Fruit fly (Drosophila melanogaster) whole organism, embryonic: ENCODE measurements around the gene eIF3h.
A peak's percentile ranks its signal among the peaks of the same experiment; 100 is the strongest.

Experiments used
- Blimp-1 ChIP-seq: fragments of 200-800 bp; sonication (Bioruptor generic); optimal IDR thresholded peaks from 3 replicates; lab custom pipeline; 2018; ENCODE audit warnings: missing biosample characterization, missing genetic modification characterization, mild to moderate bottlenecking, moderate library complexity, missing genetic modification reagents
- CG1024 ChIP-seq: fragments of 200-800 bp; sonication (Bioruptor generic); IDR thresholded peaks from 2 replicates; pipeline ENCODE4 v1.3.6; 2022; ENCODE audit warnings: missing biosample characterization, missing genetic modification characterization
- CG10274 ChIP-seq: fragments of 200-800 bp; sonication (Bioruptor generic); optimal IDR thresholded peaks from 3 replicates; lab custom pipeline; 2017; ENCODE audit warnings: missing biosample characterization, mild to moderate bottlenecking, missing genetic modification characterization
- CG10431 ChIP-seq: fragments of 200-800 bp; sonication (Bioruptor generic); optimal IDR thresholded peaks from 3 replicates; lab custom pipeline; 2018; ENCODE audit warnings: missing biosample characterization, mild to moderate bottlenecking, missing genetic modification characterization
- CG11504 ChIP-seq: fragments of 200-800 bp; sonication (Bioruptor generic); optimal IDR thresholded peaks from 3 replicates; lab custom pipeline; 2019; ENCODE audit warnings: missing biosample characterization, mild to moderate bottlenecking, missing genetic modification characterization, moderate library complexity
- CG13775 ChIP-seq: fragments of 200-800 bp; sonication (Bioruptor generic); optimal IDR thresholded peaks from 3 replicates; lab custom pipeline; 2017; ENCODE audit warnings: missing biosample characterization, mild to moderate bottlenecking, missing genetic modification characterization
- CG17612 ChIP-seq: fragments of 200-800 bp; sonication (Bioruptor generic); IDR thresholded peaks from 2 replicates; pipeline ENCODE4 v1.3.6; 2022; ENCODE audit warnings: missing biosample characterization, missing genetic modification characterization
- CG1832 ChIP-seq: fragments of 200-800 bp; sonication (Bioruptor generic); optimal IDR thresholded peaks from 2 replicates; lab custom pipeline; 2017; ENCODE audit warnings: missing biosample characterization, mild to moderate bottlenecking, missing genetic modification characterization, inconsistent platforms
- CG30403 ChIP-seq: fragments of 200-800 bp; sonication (Bioruptor generic); optimal IDR thresholded peaks from 3 replicates; lab custom pipeline; 2016; ENCODE audit warnings: missing biosample characterization, missing genetic modification characterization
- CG3065 ChIP-seq: fragments of 200-800 bp; sonication (Bioruptor generic); optimal IDR thresholded peaks from 2 replicates; lab custom pipeline; 2016; ENCODE audit warnings: missing biosample characterization, missing genetic modification characterization
- CG3838 ChIP-seq: fragments of 200-800 bp; sonication (Bioruptor generic); optimal IDR thresholded peaks from 3 replicates; lab custom pipeline; 2016; ENCODE audit warnings: missing biosample characterization, missing genetic modification characterization
- CG4617 ChIP-seq: fragments of 200-800 bp; sonication (Bioruptor generic); optimal IDR thresholded peaks from 3 replicates; lab custom pipeline; 2016; ENCODE audit warnings: missing biosample characterization, missing genetic modification characterization, borderline replicate concordance
- CG4820 ChIP-seq: fragments of 200-800 bp; sonication (Bioruptor generic); optimal IDR thresholded peaks from 3 replicates; lab custom pipeline; 2016; ENCODE audit warnings: missing biosample characterization, missing genetic modification characterization
- CG4854 ChIP-seq: fragments of 200-800 bp; sonication (Bioruptor generic); optimal IDR thresholded peaks from 2 replicates; lab custom pipeline; 2016; ENCODE audit warnings: missing biosample characterization, missing genetic modification characterization, inconsistent platforms
- CG6272 ChIP-seq: fragments of 200-800 bp; sonication (Bioruptor generic); IDR thresholded peaks from 2 replicates; pipeline ENCODE4 v1.3.6; 2022; ENCODE audit warnings: missing biosample characterization, missing genetic modification characterization
- CG9932 ChIP-seq: fragments of 200-800 bp; sonication (Bioruptor generic); IDR thresholded peaks from 2 replicates; pipeline ENCODE4 v1.3.6; 2022; ENCODE audit warnings: missing biosample characterization, missing genetic modification characterization
- Camta ChIP-seq: fragments of 200-800 bp; sonication (Bioruptor generic); optimal IDR thresholded peaks from 2 replicates; lab custom pipeline; 2016; ENCODE audit warnings: missing biosample characterization, missing genetic modification characterization
- Chrac-16 ChIP-seq: fragments of 200-800 bp; sonication (Bioruptor generic); optimal IDR thresholded peaks from 3 replicates; lab custom pipeline; 2016; ENCODE audit warnings: missing biosample characterization, missing genetic modification characterization
- D ChIP-seq, 2 experiments: fragments of 200-800 bp in 1 of 2; fragments of >200 bp in 1 of 2; sonication (Bioruptor generic) in 1 of 2; optimal IDR thresholded peaks; 2 replicates in 1 of 2; 3 replicates in 1 of 2; lab custom pipeline; 2017; ENCODE audit warnings: mild to moderate bottlenecking in 1 of 2, missing biosample characterization in 1 of 2, missing genetic modification characterization in 1 of 2, missing genetic modification reagents in 1 of 2
- D19B ChIP-seq: fragments of 200-800 bp; sonication (Bioruptor generic); optimal IDR thresholded peaks from 2 replicates; lab custom pipeline; 2017; ENCODE audit warnings: missing biosample characterization, mild to moderate bottlenecking, missing genetic modification characterization
- Doc2 ChIP-seq: fragments of 200-800 bp; sonication (Bioruptor generic); IDR thresholded peaks from 2 replicates; pipeline ENCODE4 v1.3.6; 2022; ENCODE audit warnings: missing biosample characterization, missing genetic modification characterization
- Dref ChIP-seq: fragments of 200-800 bp; sonication (Bioruptor generic); IDR thresholded peaks from 2 replicates; pipeline ENCODE4 v1.3.6; 2022; ENCODE audit warnings: missing biosample characterization, missing genetic modification characterization
- E2f1 ChIP-seq: fragments of 200-800 bp; sonication (Bioruptor generic); IDR thresholded peaks from 2 replicates; pipeline ENCODE4 v1.3.6; 2022; ENCODE audit warnings: missing biosample characterization, missing genetic modification characterization
- HLH54F ChIP-seq: fragments of 200-800 bp; sonication (Bioruptor generic); optimal IDR thresholded peaks from 3 replicates; lab custom pipeline; 2016; ENCODE audit warnings: missing biosample characterization, missing genetic modification characterization
- HLHmδ ChIP-seq: fragments of 200-800 bp; sonication (Bioruptor generic); optimal IDR thresholded peaks from 2 replicates; lab custom pipeline; 2018; ENCODE audit warnings: missing biosample characterization, mild to moderate bottlenecking, missing genetic modification characterization, moderate library complexity
- Hey ChIP-seq: fragments of 200-800 bp; sonication (Bioruptor generic); optimal IDR thresholded peaks from 3 replicates; lab custom pipeline; 2018; ENCODE audit warnings: missing biosample characterization, mild to moderate bottlenecking, missing genetic modification characterization
- Hmr ChIP-seq: fragments of 200-800 bp; sonication (Bioruptor generic); optimal IDR thresholded peaks from 3 replicates; lab custom pipeline; 2017; ENCODE audit warnings: mild to moderate bottlenecking, missing biosample characterization, missing genetic modification reagents, missing genetic modification characterization
- Hr78 ChIP-seq, 2 experiments: fragments of 200-800 bp in 1 of 2; fragments of >200 bp in 1 of 2; sonication (Bioruptor generic) in 1 of 2; optimal IDR thresholded peaks; 2 replicates each; lab custom pipeline; 2017 to 2019; ENCODE audit warnings: missing biosample characterization in 2 of 2, missing genetic modification characterization in 2 of 2, mild to moderate bottlenecking in 1 of 2, moderate library complexity in 1 of 2
- Myb ChIP-seq: fragments of 200-800 bp; sonication (Bioruptor generic); optimal IDR thresholded peaks from 2 replicates; lab custom pipeline; 2016; ENCODE audit warnings: missing biosample characterization, missing genetic modification characterization
- Optix ChIP-seq: fragments of 200-800 bp; sonication (Bioruptor generic); IDR thresholded peaks from 3 replicates; pipeline ENCODE4 v1.3.6; 2022; ENCODE audit warnings: missing biosample characterization, missing genetic modification characterization
- Scr ChIP-seq: fragments of 200-800 bp; sonication (Bioruptor generic); IDR thresholded peaks from 2 replicates; pipeline ENCODE4 v1.3.6; 2022; ENCODE audit warnings: missing biosample characterization, missing genetic modification characterization; ENCODE audit not compliant: partially characterized antibody
- Sox100B ChIP-seq: fragments of 200-800 bp; sonication (Bioruptor generic); optimal IDR thresholded peaks from 3 replicates; lab custom pipeline; 2018; ENCODE audit warnings: missing biosample characterization, mild to moderate bottlenecking, missing genetic modification characterization
- bsh ChIP-seq, 2 experiments: fragments of 200-800 bp; sonication (Bioruptor generic); optimal IDR thresholded peaks; 2 replicates each; lab custom pipeline; 2017 to 2018; ENCODE audit warnings: mild to moderate bottlenecking in 2 of 2, missing biosample characterization in 2 of 2, missing genetic modification characterization in 2 of 2, moderate library complexity in 1 of 2
- chif ChIP-seq, 2 experiments: fragments of 200-800 bp; sonication (Bioruptor generic); optimal IDR thresholded peaks; 3 replicates each; lab custom pipeline; 2016; ENCODE audit warnings: missing biosample characterization in 2 of 2, missing genetic modification characterization in 2 of 2
- disco-r ChIP-seq: fragments of 200-800 bp; sonication (Bioruptor generic); optimal IDR thresholded peaks from 2 replicates; lab custom pipeline; 2016; ENCODE audit warnings: missing biosample characterization, missing genetic modification characterization
- gsb ChIP-seq: fragments of 200-800 bp; sonication (Bioruptor generic); IDR thresholded peaks from 2 replicates; pipeline ENCODE4 v1.3.6; 2022; ENCODE audit warnings: missing biosample characterization, missing genetic modification characterization
- hb ChIP-seq: fragments of 200-800 bp; sonication (Bioruptor generic); IDR thresholded peaks from 3 replicates; pipeline ENCODE4 v1.3.6; 2022; ENCODE audit warnings: missing biosample characterization, missing genetic modification characterization; ENCODE audit not compliant: partially characterized antibody
- her ChIP-seq: fragments of 200-800 bp; sonication (Bioruptor generic); optimal IDR thresholded peaks from 2 replicates; lab custom pipeline; 2016; ENCODE audit warnings: missing biosample characterization, missing genetic modification characterization
- hkb ChIP-seq, 2 experiments: fragments of 200-800 bp in 1 of 2; fragments of >200 bp in 1 of 2; sonication (Bioruptor generic) in 1 of 2; IDR thresholded peaks in 1 of 2; optimal IDR thresholded peaks in 1 of 2; 2 replicates each; pipeline versions ENCODE4 v1.3.6 to Lab custom; 2017 to 2022; ENCODE audit warnings: missing biosample characterization in 1 of 2, missing genetic modification characterization in 1 of 2
- jumu ChIP-seq: fragments of 200-800 bp; sonication (Bioruptor generic); optimal IDR thresholded peaks from 3 replicates; lab custom pipeline; 2016; ENCODE audit warnings: missing biosample characterization, missing genetic modification characterization
- kah ChIP-seq: fragments of 200-800 bp; sonication (Bioruptor generic); optimal IDR thresholded peaks from 2 replicates; lab custom pipeline; 2018; ENCODE audit warnings: missing biosample characterization, mild to moderate bottlenecking, missing genetic modification characterization
- nau ChIP-seq: fragments of 200-800 bp; sonication (Bioruptor generic); optimal IDR thresholded peaks from 3 replicates; lab custom pipeline; 2017; ENCODE audit warnings: missing biosample characterization, mild to moderate bottlenecking, missing genetic modification characterization, missing genetic modification reagents
- nerfin-1 ChIP-seq: fragments of 200-800 bp; sonication (Bioruptor generic); optimal IDR thresholded peaks from 3 replicates; lab custom pipeline; 2019; ENCODE audit warnings: missing biosample characterization, mild to moderate bottlenecking, missing genetic modification characterization, moderate library complexity
- ranshi ChIP-seq: fragments of 200-800 bp; sonication (Bioruptor generic); IDR thresholded peaks from 2 replicates; pipeline ENCODE4 v1.3.6; 2022; ENCODE audit warnings: missing biosample characterization, missing genetic modification characterization
- sima ChIP-seq: fragments of 200-800 bp; sonication (Bioruptor generic); optimal IDR thresholded peaks from 2 replicates; lab custom pipeline; 2016; ENCODE audit warnings: missing biosample characterization, missing genetic modification characterization
- sna ChIP-seq: fragments of 200-800 bp; sonication (Bioruptor generic); IDR thresholded peaks from 2 replicates; pipeline ENCODE4 v1.3.6; 2022; ENCODE audit warnings: missing biosample characterization, missing genetic modification characterization; ENCODE audit not compliant: partially characterized antibody
- sr ChIP-seq: fragments of 200-800 bp; sonication (Bioruptor generic); IDR thresholded peaks from 3 replicates; pipeline ENCODE4 v1.3.6; 2022; ENCODE audit warnings: missing biosample characterization, missing genetic modification characterization
- stc ChIP-seq: fragments of 200-800 bp; sonication (Bioruptor generic); IDR thresholded peaks from 2 replicates; pipeline ENCODE4 v1.3.6; 2022; ENCODE audit warnings: missing biosample characterization, missing genetic modification characterization
- wdn ChIP-seq: fragments of 200-800 bp; sonication (Bioruptor generic); IDR thresholded peaks from 2 replicates; pipeline ENCODE4 v1.3.6; 2022; ENCODE audit warnings: missing biosample characterization, missing genetic modification characterization

The eIF3h gene

DNA sequence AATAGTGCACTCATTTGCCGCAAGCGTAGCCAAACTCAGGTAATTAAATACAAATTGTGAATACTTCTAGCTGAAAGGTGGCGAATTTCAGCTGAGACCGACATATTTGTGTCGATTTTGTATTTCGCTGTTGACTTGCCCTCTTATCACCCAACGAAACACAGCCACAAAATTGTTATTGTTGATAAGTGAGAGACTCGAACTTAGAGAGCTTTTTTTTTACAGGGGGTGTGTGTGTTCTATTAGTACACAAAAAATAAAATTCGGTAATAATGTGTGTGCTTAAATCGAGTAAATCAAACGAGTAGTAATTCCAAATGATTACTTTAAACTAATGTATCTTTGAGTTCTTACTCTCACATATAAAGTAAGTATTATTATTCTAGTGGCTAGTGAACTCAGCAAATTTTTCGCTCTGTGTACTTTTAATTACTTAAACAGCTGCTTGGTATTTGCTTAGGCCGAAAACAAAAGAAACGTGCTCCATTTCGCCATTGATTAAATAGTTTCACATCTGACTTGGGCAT lies 8.1 kb upstream of the eIF3h start (continued):
- TF ChIP-seq CG3838 = peak; percentile 9
- TF ChIP-seq Optix (GFP tag; lab: Robert Waterston, UW) = no peak
- peak; percentile 71 for TF ChIP-seq CG11504 (tag; lab: Kevin White, UChicago)
- no peak for TF ChIP-seq CG6272 (GFP tag; lab: Robert Waterston, UW)
- peak; percentile 58 for TF ChIP-seq CG30403 (GFP tag; lab: Kevin White, UChicago)
- TF ChIP-seq kah (GFP tag; lab: Kevin White, UChicago) = no peak
- peak; percentile 22 for TF ChIP-seq HLH54F
- TF ChIP-seq her (GFP tag; lab: Kevin White, UChicago) = peak; percentile 50
- TF ChIP-seq Myb (GFP tag; lab: Kevin White, UChicago) = peak; percentile 44
- no peak for TF ChIP-seq Scr
- TF ChIP-seq CG4617 (GFP tag; lab: Kevin White, UChicago) = no peak
- no peak for TF ChIP-seq CG10431 (GFP tag; lab: Kevin White, UChicago)
- peak; percentile 68 for TF ChIP-seq jumu
- no peak for TF ChIP-seq HLHmδ
- no peak for TF ChIP-seq D (optimal IDR thresholded peaks at IDR 0.05; lab: Kevin White, UChicago)
- peak; percentile 32 for TF ChIP-seq D (GFP tag; optimal IDR thresholded peaks at IDR 0.05; lab: Kevin White, UChicago)
- TF ChIP-seq CG17612 (GFP tag; lab: Robert Waterston, UW) = no peak
- TF ChIP-seq Dref = no peak
- TF ChIP-seq nerfin-1 (tag; lab: Kevin White, UChicago) = peak; percentile 0
- peak; percentile 80 for TF ChIP-seq Camta (GFP tag; lab: Kevin White, UChicago)
- TF ChIP-seq Chrac-16 (GFP tag; lab: Kevin White, UChicago) = peak; percentile 46
- no peak for TF ChIP-seq CG3065 (GFP tag; lab: Kevin White, UChicago)
- peak; percentile 80 for TF ChIP-seq CG9932 (GFP tag; lab: Robert Waterston, UW)
- TF ChIP-seq CG13775 (GFP tag; lab: Kevin White, UChicago) = peak; percentile 35
- TF ChIP-seq wdn (GFP tag; lab: Robert Waterston, UW) = no peak
- no peak for TF ChIP-seq Hr78 (GFP tag; optimal IDR thresholded peaks at IDR 0.05; lab: Kevin White, UChicago)
- peak; percentile 22 for TF ChIP-seq D19B (GFP tag; lab: Kevin White, UChicago)
- TF ChIP-seq Hmr (GFP tag; lab: Kevin White, UChicago) = peak; percentile 91
- TF ChIP-seq CG10274 (GFP tag; lab: Kevin White, UChicago) = peak; percentile 15
- TF ChIP-seq stc (GFP tag; lab: Robert Waterston, UW) = peak; percentile 65
- peak; percentile 70 for TF ChIP-seq ranshi (GFP tag; lab: Robert Waterston, UW)
- TF ChIP-seq sima = no peak
- TF ChIP-seq CG1024 = peak; percentile 41; the same call in 1 of the 2 replicates
- peak; percentile 49 for TF ChIP-seq gsb (GFP tag; lab: Robert Waterston, UW)
- peak; percentile 6 for TF ChIP-seq Hey (tag; lab: Kevin White, UChicago)
- peak; percentile 64 for TF ChIP-seq Blimp-1 (GFP tag; lab: Kevin White, UChicago)
- peak; percentile 63 for TF ChIP-seq Sox100B (GFP tag; lab: Kevin White, UChicago)
- peak; percentile 81 for TF ChIP-seq nau (GFP tag; lab: Kevin White, UChicago)
- peak; percentile 15 for TF ChIP-seq CG4820 (GFP tag; lab: Kevin White, UChicago)
- no peak for TF ChIP-seq Doc2 (GFP tag; lab: Robert Waterston, UW)
- TF ChIP-seq E2f1 (GFP tag; lab: Robert Waterston, UW) = peak; percentile 45; the same call in 1 of the 2 replicates
- TF ChIP-seq sr = no peak; the same call in 2 of the 3 replicates
- no peak for TF ChIP-seq CG1832 (GFP tag; lab: Kevin White, UChicago)
- no peak for TF ChIP-seq sna (GFP tag; lab: Robert Waterston, UW)
- TF ChIP-seq disco-r = peak; percentile 61
- no peak for TF ChIP-seq hkb (optimal IDR thresholded peaks at IDR 0.05; lab: Kevin White, UChicago)
- peak; percentile 74 for TF ChIP-seq hkb (GFP tag; IDR thresholded peaks at IDR 0.05; lab: Robert Waterston, UW)
- peak in 1 of 2 experiments; percentile 42 for TF ChIP-seq bsh (GFP tag; optimal IDR thresholded peaks at IDR 0.05; lab: Kevin White, UChicago)
- no peak for TF ChIP-seq hb (GFP tag; lab: Robert Waterston, UW)
- no peak for TF ChIP-seq CG4854 (GFP tag; lab: Kevin White, UChicago)
- peak; percentile 22 to 71 for TF ChIP-seq chif (GFP tag; optimal IDR thresholded peaks at IDR 0.05; lab: Kevin White, UChicago)
